Fruit fly (Drosophila melanogaster) whole organism, embryonic: Measurements from ENCODE around the gene CG18478.

Experiments used
- B-H2 ChIP-seq: fragments of 200-800 bp; sonication (Bioruptor generic); optimal IDR thresholded peaks from 2 replicates; lab custom pipeline; 2018; ENCODE audit warnings: missing biosample characterization, mild to moderate bottlenecking, missing genetic modification characterization
- BtbVII ChIP-seq: fragments of 200-800 bp; sonication (Bioruptor generic); optimal IDR thresholded peaks from 3 replicates; lab custom pipeline; 2017; ENCODE audit warnings: missing biosample characterization, mild to moderate bottlenecking, missing genetic modification characterization
- CG10274 ChIP-seq: fragments of 200-800 bp; sonication (Bioruptor generic); optimal IDR thresholded peaks from 3 replicates; lab custom pipeline; 2017; ENCODE audit warnings: missing biosample characterization, mild to moderate bottlenecking, missing genetic modification characterization
- CG10654 ChIP-seq: fragments of 200-800 bp; sonication (Bioruptor generic); optimal IDR thresholded peaks from 2 replicates; lab custom pipeline; 2016; ENCODE audit warnings: missing biosample characterization, missing genetic modification characterization
- CG10959 ChIP-seq: fragments of 200-800 bp; sonication (Bioruptor generic); IDR thresholded peaks from 2 replicates; pipeline ENCODE4 v1.3.6; 2022; ENCODE audit warnings: missing biosample characterization, missing genetic modification characterization
- CG11504 ChIP-seq: fragments of 200-800 bp; sonication (Bioruptor generic); optimal IDR thresholded peaks from 3 replicates; lab custom pipeline; 2019; ENCODE audit warnings: missing biosample characterization, mild to moderate bottlenecking, missing genetic modification characterization, moderate library complexity
- CG11696 ChIP-seq: fragments of 200-800 bp; sonication (Bioruptor generic); IDR thresholded peaks from 2 replicates; pipeline ENCODE4 v1.3.6; 2022; ENCODE audit warnings: missing biosample characterization, missing genetic modification characterization
- CG1233 ChIP-seq: fragments of 200-800 bp; sonication (Bioruptor generic); optimal IDR thresholded peaks from 4 replicates; lab custom pipeline; 2018; ENCODE audit warnings: missing biosample characterization, mild to moderate bottlenecking, missing genetic modification characterization
- CG13894 ChIP-seq: fragments of 200-800 bp; sonication (Bioruptor generic); optimal IDR thresholded peaks from 3 replicates; lab custom pipeline; 2018; ENCODE audit warnings: missing biosample characterization, mild to moderate bottlenecking, missing genetic modification characterization, moderate library complexity
- CG15601 ChIP-seq: fragments of 200-800 bp; sonication (Bioruptor generic); optimal IDR thresholded peaks from 3 replicates; lab custom pipeline; 2019; ENCODE audit warnings: missing biosample characterization, mild to moderate bottlenecking, missing genetic modification characterization, moderate library complexity
- CG1603 ChIP-seq: fragments of 200-800 bp; sonication (Bioruptor generic); optimal IDR thresholded peaks from 2 replicates; lab custom pipeline; 2019; ENCODE audit warnings: missing biosample characterization, mild to moderate bottlenecking, missing genetic modification characterization, moderate library complexity
- CG16779 ChIP-seq: fragments of 200-800 bp; sonication (Bioruptor generic); IDR thresholded peaks from 2 replicates; pipeline ENCODE4 v1.3.6; 2022; ENCODE audit warnings: missing biosample characterization, missing genetic modification characterization
- CG17568 ChIP-seq: fragments of 200-800 bp; sonication (Bioruptor generic); optimal IDR thresholded peaks from 2 replicates; lab custom pipeline; 2018; ENCODE audit warnings: missing biosample characterization, mild to moderate bottlenecking, missing genetic modification characterization, moderate library complexity
- CG33213 ChIP-seq: fragments of 200-800 bp; sonication (Bioruptor generic); optimal IDR thresholded peaks from 3 replicates; lab custom pipeline; 2016; ENCODE audit warnings: missing biosample characterization, missing genetic modification characterization
- CG7271 ChIP-seq: fragments of 200-800 bp; sonication (Bioruptor generic); optimal IDR thresholded peaks from 2 replicates; lab custom pipeline; 2018; ENCODE audit warnings: missing biosample characterization, mild to moderate bottlenecking, missing genetic modification characterization, moderate library complexity
- CG8944 ChIP-seq: fragments of 200-800 bp; sonication (Bioruptor generic); optimal IDR thresholded peaks from 3 replicates; lab custom pipeline; 2016; ENCODE audit warnings: missing biosample characterization, missing genetic modification characterization
- CG9215 ChIP-seq: fragments of 200-800 bp; sonication (Bioruptor generic); IDR thresholded peaks from 2 replicates; pipeline ENCODE4 v1.3.6; 2022; ENCODE audit warnings: missing biosample characterization, missing genetic modification characterization
- CoRest ChIP-seq: fragments of 200-800 bp; sonication (Bioruptor generic); optimal IDR thresholded peaks from 3 replicates; lab custom pipeline; 2018; ENCODE audit warnings: missing biosample characterization, mild to moderate bottlenecking, missing genetic modification characterization, moderate library complexity
- Dip2 ChIP-seq: fragments of 200-800 bp; sonication (Bioruptor generic); IDR thresholded peaks from 2 replicates; pipeline ENCODE4 v1.3.6; 2022; ENCODE audit warnings: missing biosample characterization, missing genetic modification characterization
- Dll ChIP-seq: fragments of 200-800 bp; sonication (Bioruptor generic); IDR thresholded peaks from 4 replicates; pipeline ENCODE4 v1.3.6; 2022; ENCODE audit warnings: missing biosample characterization, missing genetic modification characterization; ENCODE audit not compliant: partially characterized antibody
- Doc2 ChIP-seq: fragments of 200-800 bp; sonication (Bioruptor generic); IDR thresholded peaks from 2 replicates; pipeline ENCODE4 v1.3.6; 2022; ENCODE audit warnings: missing biosample characterization, missing genetic modification characterization
- Dp ChIP-seq: fragments of 200-800 bp; sonication (Bioruptor generic); optimal IDR thresholded peaks from 2 replicates; lab custom pipeline; 2018; ENCODE audit warnings: missing biosample characterization, mild to moderate bottlenecking, missing genetic modification characterization, moderate library complexity
- ERR ChIP-seq: fragments of 200-800 bp; sonication (Bioruptor generic); optimal IDR thresholded peaks from 2 replicates; lab custom pipeline; 2016; ENCODE audit warnings: missing biosample characterization, missing genetic modification characterization
- Ets65A ChIP-seq: fragments of 200-800 bp; sonication (Bioruptor generic); peaks from one replicate; lab custom pipeline; 2016; ENCODE audit warnings: missing biosample characterization, missing genetic modification characterization
- Fer3 ChIP-seq: fragments of 200-800 bp; sonication (Bioruptor generic); optimal IDR thresholded peaks from 2 replicates; lab custom pipeline; 2018; ENCODE audit warnings: missing biosample characterization, mild to moderate bottlenecking, missing genetic modification characterization, moderate library complexity
- Hr39 ChIP-seq: fragments of >200 bp; optimal IDR thresholded peaks from 2 replicates; lab custom pipeline; 2017
- Nf-YB ChIP-seq: fragments of 200-800 bp; sonication (Bioruptor generic); optimal IDR thresholded peaks from 3 replicates; lab custom pipeline; 2019; ENCODE audit warnings: missing biosample characterization, mild to moderate bottlenecking, missing genetic modification characterization, moderate library complexity
- Taf1 ChIP-seq: fragments of 200-800 bp; sonication (Bioruptor generic); IDR thresholded peaks from 2 replicates; pipeline ENCODE4 v1.3.6; 2022; ENCODE audit warnings: missing biosample characterization, missing genetic modification characterization
- Usf ChIP-seq: fragments of 200-800 bp; sonication (Bioruptor generic); optimal IDR thresholded peaks from 2 replicates; lab custom pipeline; 2017; ENCODE audit warnings: missing genotype, missing biosample characterization, missing genetic modification characterization
- ab ChIP-seq: fragments of 200-800 bp; sonication (Bioruptor generic); optimal IDR thresholded peaks from 2 replicates; lab custom pipeline; 2016; ENCODE audit warnings: missing biosample characterization, missing genetic modification characterization
- al ChIP-seq: fragments of 200-800 bp; sonication (Bioruptor generic); IDR thresholded peaks from 2 replicates; pipeline ENCODE4 v1.3.6; 2022; ENCODE audit warnings: missing biosample characterization, missing genetic modification characterization
- aop ChIP-seq: fragments of 200-800 bp; sonication (Bioruptor generic); IDR thresholded peaks from 2 replicates; pipeline ENCODE4 v1.3.6; 2022; ENCODE audit warnings: missing biosample characterization, missing genetic modification characterization
- bab2 ChIP-seq: fragments of 200-800 bp; sonication (Bioruptor generic); optimal IDR thresholded peaks from 2 replicates; lab custom pipeline; 2016; ENCODE audit warnings: missing biosample characterization, missing genetic modification characterization
- bigmax ChIP-seq: fragments of 200-800 bp; sonication (Bioruptor generic); optimal IDR thresholded peaks from 2 replicates; lab custom pipeline; 2018; ENCODE audit warnings: missing biosample characterization, mild to moderate bottlenecking, missing genetic modification characterization
- cg ChIP-seq: fragments of 200-800 bp; sonication (Bioruptor generic); optimal IDR thresholded peaks from 3 replicates; lab custom pipeline; 2019; ENCODE audit warnings: missing biosample characterization, mild to moderate bottlenecking, missing genetic modification characterization, moderate library complexity
- emc ChIP-seq: fragments of 200-800 bp; sonication (Bioruptor generic); optimal IDR thresholded peaks from 2 replicates; lab custom pipeline; 2016; ENCODE audit warnings: missing biosample characterization, missing genetic modification characterization
- en ChIP-seq: fragments of 200-800 bp; sonication (Bioruptor generic); optimal IDR thresholded peaks from 2 replicates; lab custom pipeline; 2016; ENCODE audit warnings: missing biosample characterization, missing genetic modification characterization
- h ChIP-seq: fragments of >200 bp; optimal IDR thresholded peaks from 2 replicates; lab custom pipeline; 2017
- lola ChIP-seq, 3 experiments: fragments of >200 bp in 2 of 3; fragments of 200-800 bp in 1 of 3; sonication (Bioruptor generic) in 1 of 3; optimal IDR thresholded peaks; 2 replicates each; lab custom pipeline; 2017 to 2019; ENCODE audit warnings: missing biosample characterization in 3 of 3, missing genetic modification characterization in 3 of 3, mild to moderate bottlenecking in 1 of 3, moderate library complexity in 1 of 3
- lov ChIP-seq, 2 experiments: fragments of 200-800 bp in 1 of 2; fragments of >200 bp in 1 of 2; sonication (Bioruptor generic) in 1 of 2; IDR thresholded peaks in 1 of 2; optimal IDR thresholded peaks in 1 of 2; 2 replicates in 1 of 2; 3 replicates in 1 of 2; pipeline versions ENCODE4 v1.3.6 to Lab custom; 2017 to 2022; ENCODE audit warnings: missing biosample characterization in 1 of 2, missing genetic modification characterization in 1 of 2
- pzg ChIP-seq: fragments of 200-800 bp; sonication (Bioruptor generic); optimal IDR thresholded peaks from 3 replicates; lab custom pipeline; 2018; ENCODE audit warnings: missing biosample characterization, mild to moderate bottlenecking, missing genetic modification characterization, moderate library complexity
- scrt ChIP-seq: fragments of 200-800 bp; sonication (Bioruptor generic); optimal IDR thresholded peaks from 2 replicates; lab custom pipeline; 2018; ENCODE audit warnings: missing biosample characterization, mild to moderate bottlenecking, missing genetic modification characterization, moderate library complexity
- sens-2 ChIP-seq: fragments of 200-800 bp; sonication (Bioruptor generic); IDR thresholded peaks from 2 replicates; pipeline ENCODE4 v1.3.6; 2022; ENCODE audit warnings: missing biosample characterization, missing genetic modification characterization
- so ChIP-seq: fragments of 200-800 bp; sonication (Bioruptor generic); IDR thresholded peaks from 3 replicates; pipeline ENCODE4 v1.3.6; 2022; ENCODE audit warnings: missing biosample characterization, missing genetic modification characterization
- sug ChIP-seq: fragments of 200-800 bp; optimal IDR thresholded peaks from 2 replicates; lab custom pipeline; 2019; ENCODE audit warnings: missing biosample characterization, mild to moderate bottlenecking, missing genetic modification characterization, moderate library complexity
- trem ChIP-seq: fragments of 200-800 bp; optimal IDR thresholded peaks from 3 replicates; lab custom pipeline; 2019; ENCODE audit warnings: missing biosample characterization, mild to moderate bottlenecking, missing genetic modification characterization, moderate library complexity
- tx ChIP-seq: fragments of 200-800 bp; sonication (Bioruptor generic); optimal IDR thresholded peaks from 2 replicates; lab custom pipeline; 2016; ENCODE audit warnings: missing biosample characterization, missing genetic modification characterization
- wdn ChIP-seq: fragments of 200-800 bp; sonication (Bioruptor generic); IDR thresholded peaks from 2 replicates; pipeline ENCODE4 v1.3.6; 2022; ENCODE audit warnings: missing biosample characterization, missing genetic modification characterization

CG18478 gene

dm6 chr2L:15629596-15630168 lies 40.3 kb upstream of the CG18478 start, which contains the start of gene CG18480 (continued):
- TF ChIP-seq scrt (GFP tag; lab: Kevin White, UChicago) (peak; percentile 21), sug (tag; lab: Kevin White, UChicago) (no peak), B-H2 (GFP tag; lab: Kevin White, UChicago) (peak; percentile 42), CG1603 (tag; lab: Kevin White, UChicago) (no peak), CG17568 (GFP tag; lab: Kevin White, UChicago) (no peak), CG7271 (tag; lab: Kevin White, UChicago) (no peak), CG11696 (0 out of 2 replicates have a peak, but pooled peaks have one; percentile 16), ERR (no peak), CG9215 (peak; percentile 37; the same call in 1 of the 2 replicates), CG10274 (GFP tag; lab: Kevin White, UChicago) (peak; percentile 94), cg (GFP tag; lab: Kevin White, UChicago) (no peak), pzg (GFP tag; lab: Kevin White, UChicago) (no peak), Dll (GFP tag; lab: Robert Waterston, UW) (no peak), trem (tag; lab: Kevin White, UChicago) (no peak), h (lab: Kevin White, UChicago) (no peak), CG33213 (GFP tag; lab: Kevin White, UChicago) (no peak), tx (GFP tag; lab: Kevin White, UChicago) (no peak), CoRest (tag; lab: Kevin White, UChicago) (peak; percentile 27), lola (GFP tag; optimal IDR thresholded peaks at IDR 0.05; lab: Kevin White, UChicago) (no peak), sens-2 (GFP tag; lab: Robert Waterston, UW) (no peak), al (GFP tag; lab: Robert Waterston, UW) (peak; percentile 44; the same call in 1 of the 2 replicates)
- TF ChIP-seq, all 482 proteins: peak for 135

DNA sequence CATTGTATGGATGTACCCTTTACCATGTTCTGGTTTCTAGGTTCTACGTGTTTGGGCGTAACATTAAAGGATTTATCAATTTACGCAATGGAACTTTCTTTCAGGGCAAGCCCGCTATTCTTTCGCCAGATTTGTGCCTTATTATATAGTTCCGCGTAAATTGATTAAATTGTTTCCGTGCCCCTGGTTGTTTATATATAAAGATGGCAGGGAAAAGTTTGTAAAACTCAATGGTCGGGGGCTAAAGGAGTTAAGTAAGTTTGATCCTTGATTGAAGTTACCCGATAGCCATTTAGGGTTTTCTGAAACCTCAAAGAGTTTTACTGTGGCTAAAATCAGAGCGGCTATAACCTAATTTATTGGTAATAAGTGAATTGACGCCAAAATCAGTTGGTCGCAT lies 28.3 kb upstream of the CG18478 start:
- TF ChIP-seq Ets65A (peak; percentile 91), Usf (GFP tag; lab: Kevin White, UChicago) (no peak)

DNA sequence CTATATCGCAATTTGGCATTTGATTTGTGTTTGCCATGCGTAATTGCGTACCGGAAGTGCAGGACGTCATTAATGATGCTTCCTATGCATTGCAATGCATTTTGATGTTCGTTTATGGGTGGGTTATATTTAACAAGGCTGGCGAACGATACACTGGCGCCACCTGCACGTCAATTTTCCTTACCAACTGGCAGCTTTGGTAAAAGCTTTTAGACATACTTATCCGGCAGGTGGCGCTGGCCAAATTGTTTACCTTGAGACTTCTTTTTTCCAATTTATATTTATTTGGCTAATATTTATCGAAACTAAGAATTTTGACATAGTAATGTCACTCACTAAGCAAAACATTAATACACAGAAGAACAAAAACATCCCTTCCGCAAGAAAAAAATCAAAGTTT lies 26.2 kb upstream of the CG18478 start:
- TF ChIP-seq CG15601 (tag; lab: Kevin White, UChicago) (no peak), CG11504 (tag; lab: Kevin White, UChicago) (no peak), Fer3 (tag; lab: Kevin White, UChicago) (no peak), CG16779 (GFP tag; lab: Robert Waterston, UW) (no peak), Nf-YB (no peak), lov (optimal IDR thresholded peaks at IDR 0.05; lab: Kevin White, UChicago) (no peak), lov (GFP tag; IDR thresholded peaks at IDR 0.05; lab: Robert Waterston, UW) (no peak), en (GFP tag; lab: Kevin White, UChicago) (peak; percentile 23), Hr39 (no peak), bab2 (GFP tag; lab: Kevin White, UChicago) (peak; percentile 13), Dip2 (peak; percentile 90), CG10959 (0 out of 2 replicates have a peak, but pooled peaks have one; percentile 13), ab (GFP tag; lab: Kevin White, UChicago) (no peak), CG13894 (tag; lab: Kevin White, UChicago) (no peak), CG8944 (GFP tag; lab: Kevin White, UChicago) (peak; percentile 24), CG1233 (no peak), Taf1 (GFP tag; lab: Robert Waterston, UW) (0 out of 2 replicates have a peak, but pooled peaks have one; percentile 13), Dp (GFP tag; lab: Kevin White, UChicago) (no peak), CG10654 (GFP tag; lab: Kevin White, UChicago) (peak; percentile 10), so (GFP tag; lab: Robert Waterston, UW) (no peak), wdn (GFP tag; lab: Robert Waterston, UW) (no peak), bigmax (no peak), Doc2 (GFP tag; lab: Robert Waterston, UW) (no peak), aop (GFP tag; lab: Robert Waterston, UW) (no peak), tx (GFP tag; lab: Kevin White, UChicago) (no peak), emc (GFP tag; lab: Kevin White, UChicago) (no peak), CoRest (tag; lab: Kevin White, UChicago) (no peak), BtbVII (GFP tag; lab: Kevin White, UChicago) (no peak)
